Fruit fly (Drosophila melanogaster) whole organism, embryonic: ENCODE results near the gene CG6163.

Experiments
- ATbp ChIP-seq: fragments of 200-800 bp; sonication (Bioruptor generic); optimal IDR thresholded peaks from 2 replicates; lab custom pipeline; 2017; ENCODE audit warnings: missing biosample characterization, mild to moderate bottlenecking, missing genetic modification characterization, missing genetic modification reagents
- Asciz ChIP-seq: fragments of 200-800 bp; sonication (Bioruptor generic); optimal IDR thresholded peaks from 2 replicates; lab custom pipeline; 2017; ENCODE audit warnings: missing biosample characterization, mild to moderate bottlenecking, missing genetic modification characterization, missing genetic modification reagents
- Awh ChIP-seq: fragments of 200-800 bp; sonication (Bioruptor generic); IDR thresholded peaks from 2 replicates; pipeline ENCODE4, ENCODE4 v1.3.6; 2022; ENCODE audit warnings: missing biosample characterization, missing genetic modification characterization
- Bdp1 ChIP-seq: fragments of 200-800 bp; sonication (Bioruptor generic); optimal IDR thresholded peaks from 3 replicates; lab custom pipeline; 2016; ENCODE audit warnings: missing biosample characterization, missing genetic modification characterization
- CG10979 ChIP-seq: fragments of 200-800 bp; sonication (Bioruptor generic); optimal IDR thresholded peaks from 2 replicates; lab custom pipeline; 2018; ENCODE audit warnings: missing biosample characterization, mild to moderate bottlenecking, missing genetic modification characterization, moderate library complexity
- CG12236 ChIP-seq: fragments of 200-800 bp; sonication (Bioruptor generic); optimal IDR thresholded peaks from 2 replicates; lab custom pipeline; 2016; ENCODE audit warnings: missing biosample characterization, missing genetic modification characterization
- CG12299 ChIP-seq: fragments of 200-800 bp; sonication (Bioruptor generic); optimal IDR thresholded peaks from 2 replicates; lab custom pipeline; 2018; ENCODE audit warnings: missing biosample characterization, mild to moderate bottlenecking, missing genetic modification characterization
- CG14710 ChIP-seq: fragments of 200-800 bp; sonication (Bioruptor generic); optimal IDR thresholded peaks from 3 replicates; lab custom pipeline; 2019; ENCODE audit warnings: missing biosample characterization, mild to moderate bottlenecking, missing genetic modification characterization, moderate library complexity
- CG15479 ChIP-seq: fragments of 200-800 bp; sonication (Bioruptor generic); optimal IDR thresholded peaks from 3 replicates; lab custom pipeline; 2019; ENCODE audit warnings: missing biosample characterization, mild to moderate bottlenecking, missing genetic modification characterization, moderate library complexity
- CG15601 ChIP-seq: fragments of 200-800 bp; sonication (Bioruptor generic); optimal IDR thresholded peaks from 3 replicates; lab custom pipeline; 2019; ENCODE audit warnings: missing biosample characterization, mild to moderate bottlenecking, missing genetic modification characterization, moderate library complexity
- CG17186 ChIP-seq: fragments of 200-800 bp; sonication (Bioruptor generic); optimal IDR thresholded peaks from 3 replicates; lab custom pipeline; 2017; ENCODE audit warnings: missing biosample characterization, missing genetic modification reagents, missing genetic modification characterization
- CG17359 ChIP-seq: fragments of 200-800 bp; sonication (Bioruptor generic); optimal IDR thresholded peaks from 3 replicates; lab custom pipeline; 2018; ENCODE audit warnings: missing biosample characterization, mild to moderate bottlenecking, missing genetic modification characterization, moderate library complexity
- CG17361 ChIP-seq: fragments of 200-800 bp; sonication (Bioruptor generic); IDR thresholded peaks from 3 replicates; pipeline ENCODE4 v1.3.6; 2022; ENCODE audit warnings: missing biosample characterization, missing genetic modification characterization
- CG18262 ChIP-seq: fragments of 200-800 bp; optimal IDR thresholded peaks from 3 replicates; lab custom pipeline; 2019; ENCODE audit warnings: missing biosample characterization, mild to moderate bottlenecking, missing genetic modification characterization, moderate library complexity
- CG30403 ChIP-seq: fragments of 200-800 bp; sonication (Bioruptor generic); optimal IDR thresholded peaks from 3 replicates; lab custom pipeline; 2016; ENCODE audit warnings: missing biosample characterization, missing genetic modification characterization
- CG3065 ChIP-seq: fragments of 200-800 bp; sonication (Bioruptor generic); optimal IDR thresholded peaks from 2 replicates; lab custom pipeline; 2016; ENCODE audit warnings: missing biosample characterization, missing genetic modification characterization
- CG32532 ChIP-seq: fragments of 200-800 bp; sonication (Bioruptor generic); IDR thresholded peaks from 2 replicates; pipeline ENCODE4 v1.3.6; 2022; ENCODE audit warnings: missing biosample characterization, missing genetic modification characterization
- CG32772 ChIP-seq: fragments of 200-800 bp; sonication (Bioruptor generic); IDR thresholded peaks from 2 replicates; pipeline ENCODE4 v1.3.6; 2022; ENCODE audit warnings: missing biosample characterization, missing genetic modification characterization
- CG4404 ChIP-seq: fragments of 200-800 bp; sonication (Bioruptor generic); IDR thresholded peaks from 2 replicates; pipeline ENCODE4 v1.3.6; 2022; ENCODE audit warnings: missing biosample characterization, missing genetic modification characterization
- CG5953 ChIP-seq: fragments of 200-800 bp; sonication (Bioruptor generic); IDR thresholded peaks from 2 replicates; pipeline ENCODE4 v1.3.6; 2022; ENCODE audit warnings: missing biosample characterization, missing genetic modification characterization
- CG6272 ChIP-seq: fragments of 200-800 bp; sonication (Bioruptor generic); IDR thresholded peaks from 2 replicates; pipeline ENCODE4 v1.3.6; 2022; ENCODE audit warnings: missing biosample characterization, missing genetic modification characterization
- CG6854 ChIP-seq: fragments of 200-800 bp; sonication (Bioruptor generic); optimal IDR thresholded peaks from 3 replicates; lab custom pipeline; 2017; ENCODE audit warnings: missing biosample characterization, mild to moderate bottlenecking, missing genetic modification characterization
- CG7556 ChIP-seq: fragments of 200-800 bp; sonication (Bioruptor generic); optimal IDR thresholded peaks from 2 replicates; lab custom pipeline; 2017; ENCODE audit warnings: missing biosample characterization, mild to moderate bottlenecking, missing genetic modification characterization
- CG7987 ChIP-seq: fragments of 200-800 bp; sonication (Bioruptor generic); optimal IDR thresholded peaks from 2 replicates; lab custom pipeline; 2018; ENCODE audit warnings: missing biosample characterization, mild to moderate bottlenecking, missing genetic modification characterization, moderate library complexity
- Deaf1 ChIP-seq: fragments of 200-800 bp; optimal IDR thresholded peaks from 3 replicates; lab custom pipeline; 2019; ENCODE audit warnings: missing biosample characterization, mild to moderate bottlenecking, missing genetic modification characterization, moderate library complexity
- HmgD ChIP-seq: fragments of 200-800 bp; sonication (Bioruptor generic); optimal IDR thresholded peaks from 3 replicates; lab custom pipeline; 2016; ENCODE audit warnings: missing biosample characterization, missing genetic modification characterization
- Hmx ChIP-seq: fragments of 200-800 bp; sonication (Bioruptor generic); optimal IDR thresholded peaks from 2 replicates; lab custom pipeline; 2016; ENCODE audit warnings: missing biosample characterization, missing genetic modification characterization
- Lhr ChIP-seq: fragments of 200-800 bp; sonication (Bioruptor generic); optimal IDR thresholded peaks from 3 replicates; lab custom pipeline; 2017; ENCODE audit warnings: mild to moderate bottlenecking, missing biosample characterization, missing genetic modification reagents, missing genetic modification characterization
- Max ChIP-seq: fragments of 200-800 bp; sonication (Bioruptor generic); optimal IDR thresholded peaks from 2 replicates; lab custom pipeline; 2016; ENCODE audit warnings: missing biosample characterization, mild to moderate bottlenecking, missing genetic modification characterization
- Ravus ChIP-seq: fragments of 200-800 bp; sonication (Bioruptor generic); IDR thresholded peaks from 2 replicates; pipeline ENCODE4 v1.3.6; 2022; ENCODE audit warnings: missing biosample characterization, missing genetic modification characterization
- Side ChIP-seq: fragments of 200-800 bp; sonication (Bioruptor generic); optimal IDR thresholded peaks from 2 replicates; lab custom pipeline; 2016; ENCODE audit warnings: missing biosample characterization, missing genetic modification characterization
- Sox102F ChIP-seq: fragments of 200-800 bp; sonication (Bioruptor generic); optimal IDR thresholded peaks from 2 replicates; lab custom pipeline; 2018; ENCODE audit warnings: missing biosample characterization, mild to moderate bottlenecking, missing genetic modification characterization, moderate library complexity
- ap ChIP-seq: fragments of 200-800 bp; sonication (Bioruptor generic); IDR thresholded peaks from 2 replicates; pipeline ENCODE4 v1.3.6; 2022; ENCODE audit warnings: missing biosample characterization, missing genetic modification characterization
- ase ChIP-seq: fragments of 200-800 bp; sonication (Bioruptor generic); IDR thresholded peaks from 3 replicates; pipeline ENCODE4 v1.3.6; 2022; ENCODE audit warnings: missing biosample characterization, missing genetic modification characterization
- crc ChIP-seq: fragments of 200-800 bp; sonication (Bioruptor generic); optimal IDR thresholded peaks from 2 replicates; lab custom pipeline; 2016; ENCODE audit warnings: missing biosample characterization, missing genetic modification characterization
- dmrt99B ChIP-seq: fragments of 200-800 bp; sonication (Bioruptor generic); optimal IDR thresholded peaks from 2 replicates; lab custom pipeline; 2018; ENCODE audit warnings: missing biosample characterization, mild to moderate bottlenecking, missing genetic modification characterization, moderate library complexity
- eve ChIP-seq, 2 experiments: fragments of >200 bp; optimal IDR thresholded peaks; 2 replicates each; lab custom pipeline; 2017; ENCODE audit warnings: missing biosample characterization in 2 of 2, missing genetic modification characterization in 2 of 2
- fu2 ChIP-seq: fragments of 200-800 bp; sonication (Bioruptor generic); optimal IDR thresholded peaks from 2 replicates; lab custom pipeline; 2016; ENCODE audit warnings: missing biosample characterization, missing genetic modification characterization
- gce ChIP-seq: fragments of 200-800 bp; sonication (Bioruptor generic); IDR thresholded peaks from 3 replicates; pipeline ENCODE4 v1.3.6; 2022; ENCODE audit warnings: missing biosample characterization, missing genetic modification characterization
- gem ChIP-seq: fragments of 200-800 bp; sonication (Bioruptor generic); optimal IDR thresholded peaks from 2 replicates; lab custom pipeline; 2019; ENCODE audit warnings: missing biosample characterization, mild to moderate bottlenecking, missing genetic modification characterization, moderate library complexity
- jumu ChIP-seq: fragments of 200-800 bp; sonication (Bioruptor generic); optimal IDR thresholded peaks from 3 replicates; lab custom pipeline; 2016; ENCODE audit warnings: missing biosample characterization, missing genetic modification characterization
- lmd ChIP-seq: fragments of 200-800 bp; sonication (Bioruptor generic); IDR thresholded peaks from 2 replicates; pipeline ENCODE4 v1.3.6; 2022; ENCODE audit warnings: missing biosample characterization, missing genetic modification characterization
- lola ChIP-seq, 3 experiments: fragments of >200 bp in 2 of 3; fragments of 200-800 bp in 1 of 3; sonication (Bioruptor generic) in 1 of 3; optimal IDR thresholded peaks; 2 replicates each; lab custom pipeline; 2017 to 2019; ENCODE audit warnings: missing biosample characterization in 3 of 3, missing genetic modification characterization in 3 of 3, mild to moderate bottlenecking in 1 of 3, moderate library complexity in 1 of 3
- mirr ChIP-seq: fragments of 200-800 bp; sonication (Bioruptor generic); optimal IDR thresholded peaks from 3 replicates; lab custom pipeline; 2018; ENCODE audit warnings: missing biosample characterization, mild to moderate bottlenecking, missing genetic modification characterization
- nom ChIP-seq: fragments of 200-800 bp; sonication (Bioruptor generic); optimal IDR thresholded peaks from 2 replicates; lab custom pipeline; 2017; ENCODE audit warnings: missing biosample characterization, missing genetic modification characterization, mild to moderate bottlenecking, moderate library complexity, missing genetic modification reagents
- phol ChIP-seq: fragments of 200-800 bp; sonication (Bioruptor generic); optimal IDR thresholded peaks from 3 replicates; lab custom pipeline; 2018; ENCODE audit warnings: missing biosample characterization, mild to moderate bottlenecking, missing genetic modification characterization, moderate library complexity
- sens ChIP-seq: fragments of 200-800 bp; sonication (Bioruptor generic); peaks from one replicate; lab custom pipeline; 2016; ENCODE audit warnings: missing biosample characterization, missing genetic modification characterization
- tap ChIP-seq: fragments of 200-800 bp; optimal IDR thresholded peaks from 3 replicates; lab custom pipeline; 2019; ENCODE audit warnings: missing biosample characterization, mild to moderate bottlenecking, missing genetic modification characterization, moderate library complexity
- zfh1 ChIP-seq: fragments of 200-800 bp; sonication (Bioruptor generic); IDR thresholded peaks from 3 replicates; pipeline ENCODE4 v1.3.6; 2022; ENCODE audit warnings: missing biosample characterization, missing genetic modification characterization

The CG6163 gene

dm6 chr3L:11388964-11389625 is 24.4 kb upstream of the CG6163 start (continued):
- no peak for TF ChIP-seq Lhr
- peak; percentile 42; the same call in 1 of the 2 replicates for TF ChIP-seq Awh (GFP tag; lab: Robert Waterston, UW)
- no peak for TF ChIP-seq CG3065 (GFP tag; lab: Kevin White, UChicago)
- no peak; the same call in 1 of the 2 replicates for TF ChIP-seq Ravus (GFP tag; lab: Robert Waterston, UW)
- TF ChIP-seq zfh1 (GFP tag; lab: Robert Waterston, UW): peak; percentile 10; the same call in 1 of the 3 replicates
- TF ChIP-seq Max (GFP tag; lab: Kevin White, UChicago): peak; percentile 25
- 0 out of 2 replicates have a peak, but pooled peaks have one; percentile 8 for TF ChIP-seq CG4404 (GFP tag; lab: Robert Waterston, UW)
- TF ChIP-seq crc (GFP tag; lab: Kevin White, UChicago): no peak
- TF ChIP-seq CG14710 (tag; lab: Kevin White, UChicago): peak; percentile 37
- TF ChIP-seq sens (GFP tag; lab: Kevin White, UChicago): peak; percentile 72
- peak in 1 of 2 experiments; percentile 72 for TF ChIP-seq eve (GFP tag; optimal IDR thresholded peaks at IDR 0.05; lab: Kevin White, UChicago)
- no peak for TF ChIP-seq gce (GFP tag; lab: Robert Waterston, UW)
- no peak for TF ChIP-seq CG12299 (tag; lab: Kevin White, UChicago)
- peak; percentile 65 for TF ChIP-seq Sox102F
- no peak for TF ChIP-seq mirr
- TF ChIP-seq Deaf1 (tag; lab: Kevin White, UChicago): peak; percentile 18
- TF ChIP-seq dmrt99B (tag; lab: Kevin White, UChicago): peak; percentile 64
- peak; percentile 51 for TF ChIP-seq nom (GFP tag; lab: Kevin White, UChicago)
- TF ChIP-seq CG7987: no peak
- peak; percentile 56 for TF ChIP-seq CG15601 (tag; lab: Kevin White, UChicago)
- peak in 1 of 3 experiments; percentile 39 for TF ChIP-seq lola (GFP tag; optimal IDR thresholded peaks at IDR 0.05; lab: Kevin White, UChicago)
- TF ChIP-seq tap (tag; lab: Kevin White, UChicago): no peak
- no peak for TF ChIP-seq ap (GFP tag; lab: Robert Waterston, UW)
- TF ChIP-seq Asciz (GFP tag; lab: Kevin White, UChicago): peak; percentile 6
- no peak for TF ChIP-seq CG6854 (GFP tag; lab: Kevin White, UChicago)
- TF ChIP-seq CG17359 (tag; lab: Kevin White, UChicago): no peak
- TF ChIP-seq CG6272 (GFP tag; lab: Robert Waterston, UW): no peak
- TF ChIP-seq CG30403 (GFP tag; lab: Kevin White, UChicago): peak; percentile 37
- peak; percentile 53 for TF ChIP-seq CG10979
- peak; percentile 43; the same call in 1 of the 2 replicates for TF ChIP-seq CG32532 (GFP tag; lab: Robert Waterston, UW)
- TF ChIP-seq phol (tag; lab: Kevin White, UChicago): peak; percentile 48
- TF ChIP-seq ase (GFP tag; lab: Robert Waterston, UW): peak; percentile 23; the same call in 1 of the 3 replicates

dm6 chr3L:11384824-11385457 is 20.3 kb upstream of the CG6163 start:
- peak; percentile 23 for TF ChIP-seq CG18262 (tag; lab: Kevin White, UChicago)
- TF ChIP-seq CG7556: no peak
- no peak for TF ChIP-seq fu2 (GFP tag; lab: Kevin White, UChicago)
- TF ChIP-seq lmd (GFP tag; lab: Robert Waterston, UW): no peak
- TF ChIP-seq jumu (GFP tag; lab: Kevin White, UChicago): no peak
- no peak for TF ChIP-seq CG17186 (GFP tag; lab: Kevin White, UChicago)
- TF ChIP-seq gem (tag; lab: Kevin White, UChicago): peak; percentile 33
- no peak for TF ChIP-seq CG32772 (GFP tag; lab: Robert Waterston, UW)
- TF ChIP-seq CG17361 (GFP tag; lab: Robert Waterston, UW): 0 out of 3 replicates have a peak, but pooled peaks have one; percentile 31
- no peak for TF ChIP-seq HmgD (GFP tag; lab: Kevin White, UChicago)
- no peak for TF ChIP-seq Bdp1 (GFP tag; lab: Kevin White, UChicago)
- no peak for TF ChIP-seq Hmx (GFP tag; lab: Kevin White, UChicago)
- no peak for TF ChIP-seq Side (GFP tag; lab: Kevin White, UChicago)
- TF ChIP-seq CG5953 (GFP tag; lab: Robert Waterston, UW): no peak
- TF ChIP-seq CG12236 (GFP tag; lab: Kevin White, UChicago): no peak
- TF ChIP-seq ATbp (GFP tag; lab: Kevin White, UChicago): no peak
- TF ChIP-seq CG15479 (GFP tag; lab: Kevin White, UChicago): no peak
